Worm (Caenorhabditis elegans): ENCODE results near the gene sfxn-1.4.

ce11 chrII:11728545-11729105, 47.6 kb upstream of the sfxn-1.4 start, which contains the start of gene alh-8:
- TF ChIP-seq dpl-1 (GFP tag; optimal IDR thresholded peaks at IDR 0.05) (no peak), cebp-1 (GFP tag; IDR thresholded peaks at IDR 0.05) (no peak; the same call in 1 of the 2 replicates), cebp-1 (tag; optimal IDR thresholded peaks at IDR 0.05) (peak; percentile 61), ets-4 (GFP tag; optimal IDR thresholded peaks at IDR 0.05) (no peak), lsl-1 (GFP tag; optimal IDR thresholded peaks at IDR 0.05) (no peak), F57A8.1 (GFP tag; optimal IDR thresholded peaks at IDR 0.05) (no peak), unc-62 (GFP tag; optimal IDR thresholded peaks at IDR 0.05) (no peak), pha-4 (tag; optimal IDR thresholded peaks at IDR 0.05) (no peak), snpc-3.4 (tag; optimal IDR thresholded peaks at IDR 0.05) (peak; percentile 3), efl-1 (GFP tag; optimal IDR thresholded peaks at IDR 0.05) (no peak), egl-44 (GFP tag; IDR thresholded peaks at IDR 0.05) (no peak), F55B11.4 (tag; optimal IDR thresholded peaks at IDR 0.05; ENCODE audit: borderline replicate concordance, insufficient read depth) (no peak)

Data from whole organism, young adult.